Fruit fly (Drosophila melanogaster): ENCODE results near the gene Gdi.

Gdi gene

dm6 chr2L:9494663-9495417, at the start of gene Gdi:
Gene Gdi (minus strand): TSS chr2L:9494876.
- TF ChIP-seq CG1620 (GFP tag; optimal IDR thresholded peaks at IDR 0.05) (peak; percentile 10), Clk (GFP tag; optimal IDR thresholded peaks at IDR 0.05) (peak; percentile 42), bab1 (GFP tag; optimal IDR thresholded peaks at IDR 0.05) (peak; percentile 74), CG7101 (tag; optimal IDR thresholded peaks at IDR 0.05) (peak; percentile 19), toe (GFP tag; optimal IDR thresholded peaks at IDR 0.05) (peak; percentile 64), kay (GFP tag; ENCODE audit: borderline replicate concordance) (no peak), CG5204 (GFP tag; optimal IDR thresholded peaks at IDR 0.05) (peak; percentile 45), Mnt (GFP tag; optimal IDR thresholded peaks at IDR 0.05) (peak; percentile 33), pad (GFP tag; optimal IDR thresholded peaks at IDR 0.05) (no peak), Hr96 (GFP tag; optimal IDR thresholded peaks at IDR 0.05) (peak; percentile 54), cnc (optimal IDR thresholded peaks at IDR 0.05) (peak; percentile 82 to 85), CG7045 (GFP tag; optimal IDR thresholded peaks at IDR 0.05) (peak; percentile 36), CG14711 (tag; optimal IDR thresholded peaks at IDR 0.05) (peak; percentile 68), CG12768 (GFP tag; optimal IDR thresholded peaks at IDR 0.05) (no peak)

dm6 chr2L:9543871-9544270, 49.2 kb upstream of the Gdi start, which contains the start of gene CG13113:
Gene CG13113 (plus strand): TSS chr2L:9544171.
- no peak for TF ChIP-seq CG12768 (GFP tag; optimal IDR thresholded peaks at IDR 0.05)
- TF ChIP-seq cic (GFP tag; optimal IDR thresholded peaks at IDR 0.05) = no peak
- TF ChIP-seq CG33017 (tag; optimal IDR thresholded peaks at IDR 0.05) = no peak
- TF ChIP-seq Mnt (GFP tag; optimal IDR thresholded peaks at IDR 0.05) = no peak
- no peak for TF ChIP-seq CG7045 (GFP tag; optimal IDR thresholded peaks at IDR 0.05)
- no peak for TF ChIP-seq ovo (GFP tag; optimal IDR thresholded peaks at IDR 0.05)
- no peak for TF ChIP-seq CG14711 (tag; optimal IDR thresholded peaks at IDR 0.05)

dm6 chr2L:9542578-9542977, 47.9 kb upstream of the Gdi start, which contains the start of gene Cpr30B:
Gene Cpr30B (plus strand): TSS chr2L:9542878.
- TF ChIP-seq cnc (optimal IDR thresholded peaks at IDR 0.05) (no peak), tj (GFP tag; optimal IDR thresholded peaks at IDR 0.05) (no peak), pad (GFP tag; optimal IDR thresholded peaks at IDR 0.05) (no peak), CG33017 (tag; optimal IDR thresholded peaks at IDR 0.05) (no peak), CG7101 (tag; optimal IDR thresholded peaks at IDR 0.05) (no peak), CG14711 (tag; optimal IDR thresholded peaks at IDR 0.05) (no peak)

dm6 chr2L:9539988-9540573, 45.4 kb upstream of the Gdi start, which contains the start of gene CG17855:
Gene CG17855 (plus strand): TSS chr2L:9540523.
- TF ChIP-seq pad (GFP tag; optimal IDR thresholded peaks at IDR 0.05) (no peak), ovo (GFP tag; optimal IDR thresholded peaks at IDR 0.05) (no peak), CG14711 (tag; optimal IDR thresholded peaks at IDR 0.05) (peak; percentile 1), CG33017 (tag; optimal IDR thresholded peaks at IDR 0.05) (no peak), CG5204 (GFP tag; optimal IDR thresholded peaks at IDR 0.05) (no peak), tj (GFP tag; optimal IDR thresholded peaks at IDR 0.05) (no peak), CG12768 (GFP tag; optimal IDR thresholded peaks at IDR 0.05) (no peak), cnc (optimal IDR thresholded peaks at IDR 0.05) (no peak), bab1 (GFP tag; optimal IDR thresholded peaks at IDR 0.05) (peak; percentile 40), Crg-1 (GFP tag; optimal IDR thresholded peaks at IDR 0.05) (no peak)

dm6 chr2L:9529858-9530378, 35.2 kb upstream of the Gdi start:
- TF ChIP-seq CG12768 (GFP tag; optimal IDR thresholded peaks at IDR 0.05) (peak; percentile 26), tj (GFP tag; optimal IDR thresholded peaks at IDR 0.05) (no peak), CG7101 (tag; optimal IDR thresholded peaks at IDR 0.05) (peak; percentile 11), bab1 (GFP tag; optimal IDR thresholded peaks at IDR 0.05) (no peak), Clk (GFP tag; optimal IDR thresholded peaks at IDR 0.05) (no peak), Crg-1 (GFP tag; optimal IDR thresholded peaks at IDR 0.05) (no peak), pad (GFP tag; optimal IDR thresholded peaks at IDR 0.05) (no peak), ovo (GFP tag; optimal IDR thresholded peaks at IDR 0.05) (no peak), CG33017 (tag; optimal IDR thresholded peaks at IDR 0.05) (peak; percentile 27), CG7045 (GFP tag; optimal IDR thresholded peaks at IDR 0.05) (no peak), Mnt (GFP tag; optimal IDR thresholded peaks at IDR 0.05) (no peak), CG14711 (tag; optimal IDR thresholded peaks at IDR 0.05) (no peak), cic (GFP tag; optimal IDR thresholded peaks at IDR 0.05) (peak; percentile 77), CG5204 (GFP tag; optimal IDR thresholded peaks at IDR 0.05) (no peak), CG11617 (GFP tag; optimal IDR thresholded peaks at IDR 0.05) (peak; percentile 29), kay (GFP tag; ENCODE audit: borderline replicate concordance) (peak; percentile 67), CG1620 (GFP tag; optimal IDR thresholded peaks at IDR 0.05) (no peak)

dm6 chr2L:9528215-9528614, 33.5 kb upstream of the Gdi start, which contains the start of gene CG31883:
Gene CG31883 (plus strand): TSS chr2L:9528515.
- TF ChIP-seq ovo (GFP tag; optimal IDR thresholded peaks at IDR 0.05) = no peak
- TF ChIP-seq CG12768 (GFP tag; optimal IDR thresholded peaks at IDR 0.05) = no peak
- TF ChIP-seq CG7045 (GFP tag; optimal IDR thresholded peaks at IDR 0.05) = no peak
- no peak for TF ChIP-seq CG33017 (tag; optimal IDR thresholded peaks at IDR 0.05)
- no peak for TF ChIP-seq Hr96 (GFP tag; optimal IDR thresholded peaks at IDR 0.05)
- no peak for TF ChIP-seq Crg-1 (GFP tag; optimal IDR thresholded peaks at IDR 0.05)
- TF ChIP-seq CG7101 (tag; optimal IDR thresholded peaks at IDR 0.05) = no peak
